Fruit fly (Drosophila melanogaster) whole organism, wandering third instar larva: ENCODE results near the gene AP-2mu.

Experiments
- Abd-B ChIP-seq: fragments of >200 bp; optimal IDR thresholded peaks from 2 replicates; lab custom pipeline; 2017; ENCODE audit warnings: missing biosample characterization, missing genetic modification characterization
- CG9705 ChIP-seq: fragments of 200-800 bp; sonication (Bioruptor generic); optimal IDR thresholded peaks from 2 replicates; lab custom pipeline; 2018; ENCODE audit warnings: missing biosample characterization, mild to moderate bottlenecking, missing genetic modification characterization
- Dfd ChIP-seq: fragments of >200 bp; optimal IDR thresholded peaks from 2 replicates; lab custom pipeline; 2017; ENCODE audit warnings: missing biosample characterization, missing genetic modification characterization
- Hnf4 ChIP-seq: fragments of 200-800 bp; sonication (Bioruptor generic); optimal IDR thresholded peaks from 2 replicates; lab custom pipeline; 2016; ENCODE audit warnings: missing biosample characterization, mild to moderate bottlenecking, missing genetic modification characterization
- OdsH ChIP-seq: fragments of 200-800 bp; sonication (Bioruptor generic); optimal IDR thresholded peaks from 2 replicates; lab custom pipeline; 2016; ENCODE audit warnings: missing biosample characterization, mild to moderate bottlenecking, missing genetic modification characterization
- dsf ChIP-seq: sonication (Bioruptor generic); optimal IDR thresholded peaks from 2 replicates; lab custom pipeline; 2016; ENCODE audit warnings: missing biosample characterization, missing genetic modification characterization, borderline replicate concordance
- ey ChIP-seq: fragments of 200-800 bp; sonication (Bioruptor generic); optimal IDR thresholded peaks from 2 replicates; lab custom pipeline; 2016; ENCODE audit warnings: missing biosample characterization, missing genetic modification characterization
- foxo ChIP-seq, 2 experiments: fragments of 200-800 bp; sonication (Bioruptor generic); optimal IDR thresholded peaks; 2 replicates in 1 of 2; 3 replicates in 1 of 2; lab custom pipeline; 2016 to 2017; ENCODE audit warnings: missing biosample characterization in 2 of 2, missing genetic modification characterization in 2 of 2
- fru ChIP-seq: fragments of 200-800 bp; sonication (Bioruptor generic); optimal IDR thresholded peaks from 3 replicates; lab custom pipeline; 2016; ENCODE audit warnings: missing biosample characterization, mild to moderate bottlenecking, missing genetic modification characterization
- h ChIP-seq: fragments of 200-800 bp; sonication (Bioruptor generic); optimal IDR thresholded peaks from 3 replicates; lab custom pipeline; 2016; ENCODE audit warnings: missing biosample characterization, mild to moderate bottlenecking, missing genetic modification characterization
- pan ChIP-seq: fragments of >200 bp; optimal IDR thresholded peaks from 2 replicates; lab custom pipeline; 2017
- psq ChIP-seq: fragments of 200-800 bp; sonication (Bioruptor generic); optimal IDR thresholded peaks from 3 replicates; lab custom pipeline; 2017; ENCODE audit warnings: missing biosample characterization, mild to moderate bottlenecking, missing genetic modification characterization, moderate library complexity
- tai ChIP-seq: sonication (Bioruptor generic); optimal IDR thresholded peaks from 2 replicates; lab custom pipeline; 2016; ENCODE audit warnings: missing biosample characterization, missing genetic modification characterization

DNA sequence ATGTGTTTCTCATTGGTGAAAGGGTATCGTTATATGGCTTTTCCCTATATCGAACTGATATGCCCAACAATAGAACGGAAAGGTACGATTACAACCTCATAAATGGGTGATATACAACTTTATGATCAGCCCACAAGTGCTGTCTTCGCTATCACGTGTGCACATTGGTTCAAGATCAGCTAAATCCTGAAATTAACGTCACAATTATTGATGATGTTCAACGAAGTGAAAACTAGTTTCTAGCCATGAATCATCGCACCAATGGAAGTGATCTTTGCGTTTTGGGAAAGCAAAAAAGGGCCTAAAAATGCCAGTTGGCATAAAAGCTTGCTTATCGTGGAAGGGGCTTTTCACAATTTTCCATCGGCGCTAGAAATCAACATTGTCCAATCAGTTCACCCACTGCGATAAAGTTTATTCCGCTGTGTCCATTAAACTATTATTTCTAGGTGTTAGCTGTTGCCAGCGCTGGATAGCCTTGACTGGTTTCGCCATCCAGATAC, 2.4 kb downstream of the AP-2mu start, which contains the start of gene CG7054:
- TF ChIP-seq foxo (GFP tag; optimal IDR thresholded peaks at IDR 0.05; lab: Kevin White, UChicago) (peak in 1 of 2 experiments; percentile 20), dsf (GFP tag; lab: Kevin White, UChicago) (no peak), Abd-B (GFP tag; lab: Kevin White, UChicago) (no peak), OdsH (GFP tag; lab: Kevin White, UChicago) (no peak), Dfd (GFP tag; lab: Kevin White, UChicago) (no peak), fru (no peak), ey (GFP tag; lab: Kevin White, UChicago) (no peak), psq (GFP tag; lab: Kevin White, UChicago) (no peak), Hnf4 (GFP tag; lab: Kevin White, UChicago) (no peak), CG9705 (GFP tag; lab: Kevin White, UChicago) (no peak), h (peak; percentile 12), tai (GFP tag; lab: Kevin White, UChicago) (no peak), pan (no peak)
